Fruit fly (Drosophila melanogaster) whole organism, prepupa: ENCODE measurements around the gene CG12945.

Source experiments
- Blimp-1 ChIP-seq: fragments of 200-800 bp; sonication (Bioruptor generic); optimal IDR thresholded peaks from 3 replicates; lab custom pipeline; 2017; ENCODE audit warnings: missing biosample characterization, missing genetic modification characterization, mild to moderate bottlenecking, moderate library complexity, missing genetic modification reagents
- CG10631 ChIP-seq: fragments of 200-800 bp; sonication (Bioruptor generic); optimal IDR thresholded peaks from 2 replicates; lab custom pipeline; 2016; ENCODE audit warnings: missing biosample characterization, missing genetic modification characterization
- CG10669 ChIP-seq: fragments of 200-800 bp; sonication (Bioruptor generic); optimal IDR thresholded peaks from 3 replicates; lab custom pipeline; 2018; ENCODE audit warnings: missing biosample characterization, mild to moderate bottlenecking, missing genetic modification characterization, moderate library complexity
- CG11294 ChIP-seq: fragments of 200-800 bp; sonication (Bioruptor generic); IDR thresholded peaks from 2 replicates; pipeline ENCODE4 v1.3.6; 2022; ENCODE audit warnings: missing biosample characterization, missing genetic modification characterization
- CG11902 ChIP-seq: fragments of 200-800 bp; sonication (Bioruptor generic); optimal IDR thresholded peaks from 3 replicates; lab custom pipeline; 2016; ENCODE audit warnings: missing biosample characterization, missing genetic modification characterization
- CG15336 ChIP-seq: fragments of 200-800 bp; sonication (Bioruptor generic); IDR thresholded peaks from 2 replicates; pipeline ENCODE4 v1.3.6; 2022; ENCODE audit warnings: missing biosample characterization, missing genetic modification characterization
- CG1621 ChIP-seq: fragments of 200-800 bp; sonication (Bioruptor generic); optimal IDR thresholded peaks from 3 replicates; lab custom pipeline; 2018; ENCODE audit warnings: missing biosample characterization, mild to moderate bottlenecking, missing genetic modification characterization
- CG3032 ChIP-seq: fragments of 200-800 bp; optimal IDR thresholded peaks from 2 replicates; lab custom pipeline; 2019; ENCODE audit warnings: missing biosample characterization, mild to moderate bottlenecking, missing genetic modification characterization, moderate library complexity
- CG31627 ChIP-seq: fragments of 200-800 bp; sonication (Bioruptor generic); optimal IDR thresholded peaks from 3 replicates; lab custom pipeline; 2016; ENCODE audit warnings: missing biosample characterization, missing genetic modification characterization
- CG3919 ChIP-seq: fragments of 200-800 bp; sonication (Bioruptor generic); optimal IDR thresholded peaks from 3 replicates; lab custom pipeline; 2016; ENCODE audit warnings: missing biosample characterization, missing genetic modification characterization
- CG6276 ChIP-seq: fragments of 200-800 bp; sonication (Bioruptor generic); optimal IDR thresholded peaks from 2 replicates; lab custom pipeline; 2017; ENCODE audit warnings: missing biosample characterization, mild to moderate bottlenecking, missing genetic modification characterization
- CG6792 ChIP-seq: fragments of 200-800 bp; sonication (Bioruptor generic); optimal IDR thresholded peaks from 3 replicates; lab custom pipeline; 2016; ENCODE audit warnings: missing biosample characterization, missing genetic modification characterization
- CG7368 ChIP-seq: fragments of 200-800 bp; sonication (Bioruptor generic); optimal IDR thresholded peaks from 3 replicates; lab custom pipeline; 2016; ENCODE audit warnings: missing biosample characterization, missing genetic modification characterization
- CG8119 ChIP-seq: fragments of 200-800 bp; sonication (Bioruptor generic); IDR thresholded peaks from 3 replicates; pipeline ENCODE4 v1.3.6; 2022; ENCODE audit warnings: missing biosample characterization, missing genetic modification characterization
- CG8319 ChIP-seq: fragments of 200-800 bp; sonication (Bioruptor generic); optimal IDR thresholded peaks from 3 replicates; lab custom pipeline; 2016; ENCODE audit warnings: missing biosample characterization, missing genetic modification characterization
- CG8632 ChIP-seq: fragments of 200-800 bp; sonication (Bioruptor generic); optimal IDR thresholded peaks from 3 replicates; lab custom pipeline; 2016; ENCODE audit warnings: missing biosample characterization, missing genetic modification characterization
- Eip75B ChIP-seq: fragments of 200-800 bp; sonication (Bioruptor generic); optimal IDR thresholded peaks from 3 replicates; lab custom pipeline; 2016; ENCODE audit warnings: missing biosample characterization, missing genetic modification characterization
- Eip78C ChIP-seq: fragments of 200-800 bp; sonication (Bioruptor generic); peaks from one replicate; lab custom pipeline; 2016; ENCODE audit warnings: missing biosample characterization, missing genetic modification characterization
- Ets21C ChIP-seq: fragments of 200-800 bp; sonication (Bioruptor generic); optimal IDR thresholded peaks from 3 replicates; lab custom pipeline; 2016; ENCODE audit warnings: missing biosample characterization, missing genetic modification characterization
- Gug ChIP-seq: fragments of 200-800 bp; sonication (Bioruptor generic); IDR thresholded peaks from 2 replicates; pipeline ENCODE4 v1.3.6; 2022; ENCODE audit warnings: missing biosample characterization, missing genetic modification characterization
- Smox ChIP-seq: fragments of 200-800 bp; sonication (Bioruptor generic); optimal IDR thresholded peaks from 3 replicates; lab custom pipeline; 2016; ENCODE audit warnings: missing biosample characterization, missing genetic modification characterization
- Sox102F ChIP-seq: fragments of 200-800 bp; sonication (Bioruptor generic); optimal IDR thresholded peaks from 2 replicates; lab custom pipeline; 2016; ENCODE audit warnings: missing biosample characterization, mild to moderate bottlenecking, missing genetic modification characterization
- Sox14 ChIP-seq: fragments of 200-800 bp; sonication (Bioruptor generic); optimal IDR thresholded peaks from 3 replicates; lab custom pipeline; 2016; ENCODE audit warnings: missing biosample characterization, missing genetic modification characterization
- achi ChIP-seq: fragments of 200-800 bp; sonication (Bioruptor generic); optimal IDR thresholded peaks from 3 replicates; lab custom pipeline; 2016; ENCODE audit warnings: missing biosample characterization, missing genetic modification characterization
- acj6 ChIP-seq: fragments of 200-800 bp; sonication (Bioruptor generic); optimal IDR thresholded peaks from 3 replicates; lab custom pipeline; 2016; ENCODE audit warnings: missing biosample characterization, missing genetic modification characterization
- dac ChIP-seq: fragments of 200-800 bp; sonication (Bioruptor generic); optimal IDR thresholded peaks from 2 replicates; lab custom pipeline; 2017; ENCODE audit warnings: missing biosample characterization, mild to moderate bottlenecking, missing genetic modification characterization
- dsx ChIP-seq: fragments of 200-800 bp; optimal IDR thresholded peaks from 3 replicates; lab custom pipeline; 2019; ENCODE audit warnings: missing biosample characterization, mild to moderate bottlenecking, missing genetic modification characterization, moderate library complexity; ENCODE audit not compliant: poor library complexity, severe bottlenecking
- eg ChIP-seq: fragments of 200-800 bp; sonication (Bioruptor generic); IDR thresholded peaks from 3 replicates; pipeline ENCODE4 v1.3.6; 2022; ENCODE audit warnings: missing biosample characterization, missing genetic modification characterization
- esn ChIP-seq: fragments of 200-800 bp; sonication (Bioruptor generic); optimal IDR thresholded peaks from 2 replicates; lab custom pipeline; 2016; ENCODE audit warnings: missing biosample characterization, mild to moderate bottlenecking, missing genetic modification characterization, moderate library complexity
- fd85E ChIP-seq: fragments of 200-800 bp; sonication (Bioruptor generic); optimal IDR thresholded peaks from 3 replicates; lab custom pipeline; 2016; ENCODE audit warnings: missing biosample characterization, missing genetic modification characterization
- fkh ChIP-seq: fragments of 200-800 bp; sonication (Bioruptor generic); optimal IDR thresholded peaks from 3 replicates; lab custom pipeline; 2017; ENCODE audit warnings: missing biosample characterization, mild to moderate bottlenecking, missing genetic modification characterization, moderate library complexity
- spab ChIP-seq: fragments of 200-800 bp; sonication (Bioruptor generic); optimal IDR thresholded peaks from 2 replicates; lab custom pipeline; 2017; ENCODE audit warnings: missing biosample characterization, mild to moderate bottlenecking, missing genetic modification characterization, missing genetic modification reagents
- ss ChIP-seq, 2 experiments: fragments of 200-800 bp; sonication (Bioruptor generic); optimal IDR thresholded peaks; 2 replicates in 1 of 2; 3 replicates in 1 of 2; lab custom pipeline; 2017 to 2018; ENCODE audit warnings: mild to moderate bottlenecking in 2 of 2, missing biosample characterization in 2 of 2, missing genetic modification characterization in 2 of 2, moderate library complexity in 1 of 2
- svp ChIP-seq: fragments of 200-800 bp; sonication (Bioruptor generic); peaks from one replicate; lab custom pipeline; 2016; ENCODE audit warnings: missing biosample characterization, missing genetic modification characterization

The CG12945 gene

dm6 chr3R:9800644-9801330 lies 9.8 kb upstream of the CG12945 start, which contains the start of the genes CG9467 and CG8526 (continued):
- no peak for TF ChIP-seq CG10669 (GFP tag; lab: Kevin White, UChicago)
- peak; percentile 29 for TF ChIP-seq Blimp-1 (GFP tag; lab: Kevin White, UChicago)
- no peak for TF ChIP-seq CG8119 (GFP tag; lab: Robert Waterston, UW)
- TF ChIP-seq CG7368 (GFP tag; lab: Kevin White, UChicago): no peak
- no peak for TF ChIP-seq Eip75B (GFP tag; lab: Kevin White, UChicago)
- TF ChIP-seq achi (GFP tag; lab: Kevin White, UChicago): no peak
- peak; percentile 51 for TF ChIP-seq Sox14
- peak; percentile 26 for TF ChIP-seq dac
- peak; percentile 42 for TF ChIP-seq CG6792 (GFP tag; lab: Kevin White, UChicago)
- TF ChIP-seq svp (GFP tag; lab: Kevin White, UChicago): peak; percentile 97
- peak; percentile 64 for TF ChIP-seq CG3032
- TF ChIP-seq CG10631 (GFP tag; lab: Kevin White, UChicago): no peak
- peak; percentile 85 for TF ChIP-seq fkh (GFP tag; lab: Kevin White, UChicago)
- TF ChIP-seq CG3919 (GFP tag; lab: Kevin White, UChicago): no peak
- no peak for TF ChIP-seq Gug (GFP tag; lab: Robert Waterston, UW)
- TF ChIP-seq CG8632 (GFP tag; lab: Kevin White, UChicago): no peak
- TF ChIP-seq CG11294 (GFP tag; lab: Robert Waterston, UW): no peak; the same call in 1 of the 2 replicates
- TF ChIP-seq Eip78C (GFP tag; lab: Kevin White, UChicago): peak; percentile 83

dm6 chr3R:9793018-9793417 lies 2.0 kb upstream of the CG12945 start, which contains the start of gene CG8516:
Gene CG8516 (plus strand): TSS chr3R:9793295.
- no peak for TF ChIP-seq dac
- peak; percentile 61; the same call in 2 of the 3 replicates for TF ChIP-seq CG8119 (GFP tag; lab: Robert Waterston, UW)
- TF ChIP-seq CG15336 (GFP tag; lab: Robert Waterston, UW): peak; percentile 70
- peak; percentile 25; the same call in 1 of the 3 replicates for TF ChIP-seq eg (GFP tag; lab: Robert Waterston, UW)
- no peak for TF ChIP-seq spab
- TF ChIP-seq CG31627 (GFP tag; lab: Kevin White, UChicago): peak; percentile 19
- TF ChIP-seq CG8319 (GFP tag; lab: Kevin White, UChicago): no peak
- TF ChIP-seq achi (GFP tag; lab: Kevin White, UChicago): no peak
- no peak for TF ChIP-seq CG6792 (GFP tag; lab: Kevin White, UChicago)
- no peak for TF ChIP-seq dsx
- TF ChIP-seq Eip75B (GFP tag; lab: Kevin White, UChicago): no peak
- TF ChIP-seq fkh (GFP tag; lab: Kevin White, UChicago): no peak
- no peak for TF ChIP-seq CG6276 (GFP tag; lab: Kevin White, UChicago)
- no peak for TF ChIP-seq Ets21C (GFP tag; lab: Kevin White, UChicago)
- TF ChIP-seq CG8632 (GFP tag; lab: Kevin White, UChicago): no peak
- TF ChIP-seq Eip78C (GFP tag; lab: Kevin White, UChicago): peak; percentile 79
- TF ChIP-seq fd85E (GFP tag; lab: Kevin White, UChicago): no peak
- peak; percentile 11 for TF ChIP-seq acj6 (GFP tag; lab: Kevin White, UChicago)
- TF ChIP-seq CG1621 (tag; lab: Kevin White, UChicago): no peak
- TF ChIP-seq esn (GFP tag; lab: Kevin White, UChicago): peak; percentile 41

DNA sequence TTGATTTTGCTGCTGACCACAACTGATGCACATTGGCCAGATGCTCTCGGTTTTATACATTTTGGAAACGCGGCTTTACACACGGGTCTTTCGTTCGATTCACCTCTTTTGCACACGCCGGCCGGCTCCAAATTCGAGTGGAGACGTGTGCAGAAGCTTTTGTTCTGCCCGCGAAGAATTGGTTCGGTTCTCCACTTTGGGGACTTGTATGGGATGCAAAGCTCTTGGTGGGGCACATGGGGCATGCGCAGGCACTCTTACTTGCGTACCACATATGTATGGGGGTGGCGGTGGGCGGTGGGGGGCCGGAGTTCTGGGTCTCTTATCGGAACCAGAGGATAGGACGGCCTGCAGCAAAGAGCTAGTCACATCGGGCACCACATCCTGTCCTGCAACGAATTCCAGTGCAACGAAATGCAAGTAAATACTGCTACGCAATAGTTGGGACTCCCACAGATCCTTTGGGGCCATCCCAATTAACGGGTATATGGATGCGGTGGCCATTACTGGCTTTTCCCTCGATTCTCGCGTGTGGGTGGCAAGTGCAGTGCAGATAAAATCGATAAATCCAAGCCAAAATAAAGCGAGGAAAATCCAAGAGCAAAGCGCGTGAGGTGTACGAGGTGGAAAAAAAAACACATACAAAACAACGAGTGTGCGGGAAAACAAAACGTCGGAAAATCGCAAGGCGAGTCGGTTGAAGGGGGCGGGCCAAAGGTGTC lies 6.5 kb downstream of the CG12945 start, which contains the start of the genes MtnA and CG8500:
MtnA (minus strand) TSS at position 30 of the 722 bp plus-strand sequence.
CG8500 (plus strand) TSS at position 313 of the 722 bp plus-strand sequence.
- peak in 1 of 2 experiments; percentile 18 for TF ChIP-seq ss (GFP tag; optimal IDR thresholded peaks at IDR 0.05; lab: Kevin White, UChicago)
- TF ChIP-seq CG11902 (GFP tag; lab: Kevin White, UChicago): no peak
- no peak for TF ChIP-seq CG3919 (GFP tag; lab: Kevin White, UChicago)
- no peak for TF ChIP-seq Ets21C (GFP tag; lab: Kevin White, UChicago)
- TF ChIP-seq CG15336 (GFP tag; lab: Robert Waterston, UW): 0 out of 2 replicates have a peak, but pooled peaks have one; percentile 16
- TF ChIP-seq CG8319 (GFP tag; lab: Kevin White, UChicago): no peak
- peak; percentile 70 for TF ChIP-seq svp (GFP tag; lab: Kevin White, UChicago)
- no peak for TF ChIP-seq Sox102F (GFP tag; lab: Kevin White, UChicago)
- TF ChIP-seq Smox (GFP tag; lab: Kevin White, UChicago): no peak
